Fruit fly (Drosophila melanogaster): ENCODE measurements around the gene CG11786.

Gene CG11786

DNA sequence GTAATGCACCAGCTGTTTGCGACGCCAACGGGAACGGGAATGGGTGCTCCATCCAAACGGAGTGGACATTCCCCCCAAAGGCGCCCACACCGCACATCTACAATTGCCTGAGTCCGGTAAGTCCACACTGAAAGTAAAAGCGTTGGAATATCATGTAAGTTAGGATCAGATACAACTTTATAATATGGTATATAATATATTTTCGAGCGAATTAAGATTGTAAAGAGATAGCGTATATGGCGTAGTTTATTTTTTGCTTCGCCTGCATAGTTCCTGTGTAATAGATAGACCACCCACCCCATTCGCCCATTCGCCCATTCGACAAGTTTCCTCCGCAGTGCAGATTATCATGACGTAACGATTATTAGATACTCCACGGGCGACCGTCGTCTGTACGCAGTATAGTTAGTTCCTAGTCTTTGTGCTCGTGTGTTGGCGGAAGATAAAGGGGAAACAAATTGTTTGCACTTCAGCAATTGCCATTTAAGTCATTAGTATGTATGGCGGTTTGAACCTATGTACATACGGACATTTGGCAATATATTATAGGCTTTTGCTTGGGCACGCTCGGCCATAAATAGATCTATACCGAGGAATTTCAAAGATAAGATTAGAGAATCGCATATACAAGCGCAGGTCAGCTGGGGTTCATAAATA is 5.4 kb downstream of the CG11786 start (continued):
- TF ChIP-seq hb (GFP tag; IDR thresholded peaks at IDR 0.05; ENCODE audit: partially characterized antibody) (no peak), fru (optimal IDR thresholded peaks at IDR 0.05) (no peak), Dip3 (GFP tag; optimal IDR thresholded peaks at IDR 0.05) (no peak), CG1529 (GFP tag; optimal IDR thresholded peaks at IDR 0.05) (no peak), CG11695 (GFP tag; IDR thresholded peaks at IDR 0.05) (no peak), gsb-n (tag; optimal IDR thresholded peaks at IDR 0.05) (no peak), sima (GFP tag; optimal IDR thresholded peaks at IDR 0.05) (no peak), CG2678 (tag; optimal IDR thresholded peaks at IDR 0.05) (peak; percentile 5), Blimp-1 (GFP tag; optimal IDR thresholded peaks at IDR 0.05) (no peak), CG11456 (GFP tag; IDR thresholded peaks at IDR 0.05) (no peak), YL-1 (GFP tag; optimal IDR thresholded peaks at IDR 0.05) (no peak), CG18262 (tag; optimal IDR thresholded peaks at IDR 0.05) (no peak), CG2129 (GFP tag; IDR thresholded peaks at IDR 0.05; ENCODE audit: partially characterized antibody) (no peak), D (optimal IDR thresholded peaks at IDR 0.05) (no peak), D (GFP tag; optimal IDR thresholded peaks at IDR 0.05) (no peak), sim (GFP tag; IDR thresholded peaks at IDR 0.05) (no peak), otp (GFP tag; IDR thresholded peaks at IDR 0.05) (no peak), CG1603 (tag; optimal IDR thresholded peaks at IDR 0.05) (peak; percentile 20), az2 (GFP tag; optimal IDR thresholded peaks at IDR 0.05) (no peak), CG1024 (GFP tag; IDR thresholded peaks at IDR 0.05) (no peak), pnt (GFP tag; optimal IDR thresholded peaks at IDR 0.05) (no peak), CG10654 (GFP tag; optimal IDR thresholded peaks at IDR 0.05) (no peak), Oli (tag; optimal IDR thresholded peaks at IDR 0.05) (no peak), CG13287 (GFP tag; IDR thresholded peaks at IDR 0.05; ENCODE audit: partially characterized antibody) (no peak), z (GFP tag; IDR thresholded peaks at IDR 0.05) (no peak), pb (GFP tag; optimal IDR thresholded peaks at IDR 0.05) (no peak), CG34376 (GFP tag; optimal IDR thresholded peaks at IDR 0.05) (peak; percentile 43), mirr (GFP tag; optimal IDR thresholded peaks at IDR 0.05) (peak; percentile 62), NC2β (GFP tag; optimal IDR thresholded peaks at IDR 0.05) (no peak), CG3281 (GFP tag; optimal IDR thresholded peaks at IDR 0.05) (no peak), CG6854 (GFP tag; optimal IDR thresholded peaks at IDR 0.05) (no peak), gro (GFP tag; optimal IDR thresholded peaks at IDR 0.05) (no peak), gem (tag; optimal IDR thresholded peaks at IDR 0.05) (peak; percentile 24), gfzf (GFP tag; optimal IDR thresholded peaks at IDR 0.05) (no peak), Hey (tag; optimal IDR thresholded peaks at IDR 0.05) (peak; percentile 50), CG18599 (GFP tag; optimal IDR thresholded peaks at IDR 0.05) (peak; percentile 56), Gsc (GFP tag; IDR thresholded peaks at IDR 0.05) (no peak), CG2116 (GFP tag; optimal IDR thresholded peaks at IDR 0.05) (no peak), peb (GFP tag; IDR thresholded peaks at IDR 0.05) (no peak), mam (GFP tag; optimal IDR thresholded peaks at IDR 0.05) (no peak), hkb (optimal IDR thresholded peaks at IDR 0.05) (no peak), hkb (GFP tag; IDR thresholded peaks at IDR 0.05) (no peak), vnd (GFP tag; IDR thresholded peaks at IDR 0.05; ENCODE audit: partially characterized antibody) (no peak), Adf1 (GFP tag; IDR thresholded peaks at IDR 0.05) (peak; percentile 25; the same call in 1 of the 2 replicates), CG2120 (GFP tag; optimal IDR thresholded peaks at IDR 0.05) (peak; percentile 30), CG11560 (tag; IDR thresholded peaks at IDR 0.05) (no peak), pum (GFP tag; optimal IDR thresholded peaks at IDR 0.05) (no peak), CG7357 (GFP tag; IDR thresholded peaks at IDR 0.05) (no peak), CG32767 (GFP tag; IDR thresholded peaks at IDR 0.05) (no peak), vfl (GFP tag; optimal IDR thresholded peaks at IDR 0.05) (no peak), CG14441 (GFP tag; IDR thresholded peaks at IDR 0.05) (peak; percentile 44; the same call in 1 of the 2 replicates), Trl (optimal IDR thresholded peaks at IDR 0.05) (no peak), Trl (GFP tag; optimal IDR thresholded peaks at IDR 0.05) (no peak)

All from whole organism, embryonic.